Fruit fly (Drosophila melanogaster): ENCODE measurements around the gene Rfk.
A peak's percentile ranks its signal among the peaks of the same experiment; 100 is the strongest.

Rfk gene

dm6 chr3R:7886859-7887190 is 26.3 kb downstream of the Rfk start, which contains the start of gene ArgRS-m (continued):
- peak; percentile 13 for TF ChIP-seq CG17385 (GFP tag; optimal IDR thresholded peaks at IDR 0.05)
- peak; percentile 28 for TF ChIP-seq emc (GFP tag; optimal IDR thresholded peaks at IDR 0.05)
- no peak for TF ChIP-seq lola (GFP tag; optimal IDR thresholded peaks at IDR 0.05)
- TF ChIP-seq GATAe (GFP tag; conservative IDR thresholded peaks at IDR 0.05), result no peak
- peak; percentile 35; the same call in 1 of the 2 replicates for TF ChIP-seq CG6689 (GFP tag; IDR thresholded peaks at IDR 0.05)
- no peak for TF ChIP-seq bowl (GFP tag; IDR thresholded peaks at IDR 0.05)
- TF ChIP-seq hkb (optimal IDR thresholded peaks at IDR 0.05), result no peak
- TF ChIP-seq hkb (GFP tag; IDR thresholded peaks at IDR 0.05), result no peak; the same call in 1 of the 2 replicates
- TF ChIP-seq CG4282 (GFP tag; optimal IDR thresholded peaks at IDR 0.05), result no peak
- TF ChIP-seq CG31224 (GFP tag; IDR thresholded peaks at IDR 0.05), result no peak
- no peak for TF ChIP-seq Poxn (GFP tag; IDR thresholded peaks at IDR 0.05)
- TF ChIP-seq gce (GFP tag; IDR thresholded peaks at IDR 0.05), result no peak
- TF ChIP-seq inv (GFP tag; IDR thresholded peaks at IDR 0.05; ENCODE audit: partially characterized antibody), result no peak
- TF ChIP-seq CG9932 (GFP tag; IDR thresholded peaks at IDR 0.05), result peak; percentile 84
- TF ChIP-seq CG12236 (GFP tag; optimal IDR thresholded peaks at IDR 0.05), result no peak
- TF ChIP-seq Camta (GFP tag; optimal IDR thresholded peaks at IDR 0.05), result peak; percentile 20
- no peak for TF ChIP-seq CG10209 (GFP tag; optimal IDR thresholded peaks at IDR 0.05)
- TF ChIP-seq Gug (GFP tag; IDR thresholded peaks at IDR 0.05), result peak; percentile 40; the same call in 2 of the 4 replicates
- no peak for TF ChIP-seq CG7357 (GFP tag; IDR thresholded peaks at IDR 0.05)
- no peak for TF ChIP-seq wek (GFP tag; optimal IDR thresholded peaks at IDR 0.05)
- peak; percentile 62 for TF ChIP-seq CG13775 (GFP tag; optimal IDR thresholded peaks at IDR 0.05)
- TF ChIP-seq CG11723 (GFP tag; optimal IDR thresholded peaks at IDR 0.05), result peak; percentile 16
- peak; percentile 4 for TF ChIP-seq scrt (GFP tag; optimal IDR thresholded peaks at IDR 0.05)
- TF ChIP-seq Taf1 (GFP tag; IDR thresholded peaks at IDR 0.05), result no peak
- no peak for TF ChIP-seq CG4404 (GFP tag; IDR thresholded peaks at IDR 0.05)
- TF ChIP-seq corto (GFP tag; optimal IDR thresholded peaks at IDR 0.05), result no peak
- peak; percentile 58 for TF ChIP-seq NfI (GFP tag; optimal IDR thresholded peaks at IDR 0.05)
- no peak for TF ChIP-seq Dek (tag; optimal IDR thresholded peaks at IDR 0.05)
- no peak for TF ChIP-seq dimm (GFP tag; IDR thresholded peaks at IDR 0.05)
- no peak for TF ChIP-seq tio (GFP tag; optimal IDR thresholded peaks at IDR 0.05)
- TF ChIP-seq zfh2 (GFP tag; optimal IDR thresholded peaks at IDR 0.05), result peak; percentile 73
- TF ChIP-seq Hey (tag; optimal IDR thresholded peaks at IDR 0.05), result no peak
- TF ChIP-seq CG12299 (tag; optimal IDR thresholded peaks at IDR 0.05), result no peak
- no peak for TF ChIP-seq slp2 (GFP tag; optimal IDR thresholded peaks at IDR 0.05)
- peak; percentile 72 for TF ChIP-seq CG1603 (tag; optimal IDR thresholded peaks at IDR 0.05)
- TF ChIP-seq CG17612 (GFP tag; IDR thresholded peaks at IDR 0.05), result no peak
- peak; percentile 34; the same call in 1 of the 3 replicates for TF ChIP-seq Opbp (GFP tag; IDR thresholded peaks at IDR 0.05; ENCODE audit: partially characterized antibody)
- no peak for TF ChIP-seq Tbp (GFP tag; optimal IDR thresholded peaks at IDR 0.05)
- TF ChIP-seq knrl (GFP tag; IDR thresholded peaks at IDR 0.05; ENCODE audit: partially characterized antibody), result 0 out of 3 replicates have a peak, but pooled peaks have one; percentile 32
- TF ChIP-seq CG8089 (GFP tag; optimal IDR thresholded peaks at IDR 0.05), result no peak
- TF ChIP-seq CG14710 (tag; optimal IDR thresholded peaks at IDR 0.05), result peak; percentile 53
- TF ChIP-seq zfh1 (GFP tag; IDR thresholded peaks at IDR 0.05), result no peak
- TF ChIP-seq CG4328 (GFP tag; optimal IDR thresholded peaks at IDR 0.05), result no peak
- TF ChIP-seq Optix (GFP tag; IDR thresholded peaks at IDR 0.05), result no peak
- TF ChIP-seq CG17328 (GFP tag; IDR thresholded peaks at IDR 0.05), result no peak
- TF ChIP-seq Dfd (GFP tag; optimal IDR thresholded peaks at IDR 0.05), result no peak
- TF ChIP-seq oc (tag; optimal IDR thresholded peaks at IDR 0.05), result no peak
- no peak for TF ChIP-seq CG1792 (GFP tag; optimal IDR thresholded peaks at IDR 0.05)
- peak; percentile 44 for TF ChIP-seq CG34376 (GFP tag; optimal IDR thresholded peaks at IDR 0.05)
- TF ChIP-seq mam (GFP tag; optimal IDR thresholded peaks at IDR 0.05), result peak; percentile 66
- peak; percentile 76 for TF ChIP-seq pho (GFP tag; optimal IDR thresholded peaks at IDR 0.05)
- peak; percentile 54 for TF ChIP-seq dpn (GFP tag; optimal IDR thresholded peaks at IDR 0.05)
